Fruit fly (Drosophila melanogaster) whole organism, embryonic: Measurements from ENCODE around the gene CheB93b.

Experiments used
- Blimp-1 ChIP-seq: fragments of 200-800 bp; sonication (Bioruptor generic); optimal IDR thresholded peaks from 3 replicates; lab custom pipeline; 2018; ENCODE audit warnings: missing biosample characterization, missing genetic modification characterization, mild to moderate bottlenecking, moderate library complexity, missing genetic modification reagents
- C15 ChIP-seq: fragments of 200-800 bp; sonication (Bioruptor generic); IDR thresholded peaks from 3 replicates; pipeline ENCODE4 v1.3.6; 2022; ENCODE audit warnings: missing biosample characterization, missing genetic modification characterization
- CG10267 ChIP-seq: fragments of 200-800 bp; sonication (Bioruptor generic); optimal IDR thresholded peaks from 2 replicates; lab custom pipeline; 2018; ENCODE audit warnings: missing biosample characterization, mild to moderate bottlenecking, missing genetic modification characterization, moderate library complexity
- CG10431 ChIP-seq: fragments of 200-800 bp; sonication (Bioruptor generic); optimal IDR thresholded peaks from 3 replicates; lab custom pipeline; 2018; ENCODE audit warnings: missing biosample characterization, mild to moderate bottlenecking, missing genetic modification characterization
- CG10565 ChIP-seq: fragments of 200-800 bp; sonication (Bioruptor generic); optimal IDR thresholded peaks from 3 replicates; lab custom pipeline; 2016; ENCODE audit warnings: missing biosample characterization, mild to moderate bottlenecking, missing genetic modification characterization
- CG12769 ChIP-seq: fragments of 200-800 bp; sonication (Bioruptor generic); optimal IDR thresholded peaks from 2 replicates; lab custom pipeline; 2019; ENCODE audit warnings: missing biosample characterization, mild to moderate bottlenecking, missing genetic modification characterization, moderate library complexity
- CG16863 ChIP-seq: fragments of 200-800 bp; sonication (Bioruptor generic); optimal IDR thresholded peaks from 3 replicates; lab custom pipeline; 2016; ENCODE audit warnings: missing biosample characterization, missing genetic modification characterization
- CG17802 ChIP-seq: fragments of 200-800 bp; sonication (Bioruptor generic); optimal IDR thresholded peaks from 2 replicates; lab custom pipeline; 2018; ENCODE audit warnings: missing biosample characterization, mild to moderate bottlenecking, missing genetic modification characterization, moderate library complexity
- CG18476 ChIP-seq: fragments of 200-800 bp; sonication (Bioruptor generic); optimal IDR thresholded peaks from 2 replicates; lab custom pipeline; 2016; ENCODE audit warnings: missing biosample characterization, mild to moderate bottlenecking, missing genetic modification characterization
- CG2199 ChIP-seq: fragments of 200-800 bp; sonication (Bioruptor generic); IDR thresholded peaks from 3 replicates; pipeline ENCODE4 v1.3.6; 2022; ENCODE audit warnings: missing biosample characterization, missing genetic modification characterization
- CG2712 ChIP-seq: fragments of 200-800 bp; optimal IDR thresholded peaks from 3 replicates; lab custom pipeline; 2019; ENCODE audit warnings: missing biosample characterization, mild to moderate bottlenecking, missing genetic modification characterization, moderate library complexity
- CG32532 ChIP-seq: fragments of 200-800 bp; sonication (Bioruptor generic); IDR thresholded peaks from 2 replicates; pipeline ENCODE4 v1.3.6; 2022; ENCODE audit warnings: missing biosample characterization, missing genetic modification characterization
- CG3995 ChIP-seq: fragments of 200-800 bp; sonication (Bioruptor generic); optimal IDR thresholded peaks from 3 replicates; lab custom pipeline; 2016; ENCODE audit warnings: missing biosample characterization, missing genetic modification characterization
- CG4730 ChIP-seq: fragments of 200-800 bp; sonication (Bioruptor generic); IDR thresholded peaks from 2 replicates; pipeline ENCODE4 v1.3.6; 2022; ENCODE audit warnings: missing biosample characterization, missing genetic modification characterization
- CG6765 ChIP-seq: fragments of 200-800 bp; sonication (Bioruptor generic); optimal IDR thresholded peaks from 3 replicates; lab custom pipeline; 2017; ENCODE audit warnings: missing biosample characterization, mild to moderate bottlenecking, missing genetic modification characterization
- CG7271 ChIP-seq: fragments of 200-800 bp; sonication (Bioruptor generic); optimal IDR thresholded peaks from 2 replicates; lab custom pipeline; 2018; ENCODE audit warnings: missing biosample characterization, mild to moderate bottlenecking, missing genetic modification characterization, moderate library complexity
- CG7556 ChIP-seq: fragments of 200-800 bp; sonication (Bioruptor generic); optimal IDR thresholded peaks from 2 replicates; lab custom pipeline; 2017; ENCODE audit warnings: missing biosample characterization, mild to moderate bottlenecking, missing genetic modification characterization
- CG8281 ChIP-seq: fragments of 200-800 bp; sonication (Bioruptor generic); optimal IDR thresholded peaks from 2 replicates; lab custom pipeline; 2018; ENCODE audit warnings: missing biosample characterization, mild to moderate bottlenecking, missing genetic modification characterization, moderate library complexity
- CHES-1-like ChIP-seq: fragments of 200-800 bp; sonication (Bioruptor generic); optimal IDR thresholded peaks from 2 replicates; lab custom pipeline; 2016; ENCODE audit warnings: missing biosample characterization, missing genetic modification characterization
- CoRest ChIP-seq: fragments of 200-800 bp; sonication (Bioruptor generic); optimal IDR thresholded peaks from 3 replicates; lab custom pipeline; 2018; ENCODE audit warnings: missing biosample characterization, mild to moderate bottlenecking, missing genetic modification characterization, moderate library complexity
- Doc2 ChIP-seq: fragments of 200-800 bp; sonication (Bioruptor generic); IDR thresholded peaks from 2 replicates; pipeline ENCODE4 v1.3.6; 2022; ENCODE audit warnings: missing biosample characterization, missing genetic modification characterization
- Gsc ChIP-seq: fragments of 200-800 bp; sonication (Bioruptor generic); IDR thresholded peaks from 2 replicates; pipeline ENCODE4 v1.3.6; 2022; ENCODE audit warnings: missing biosample characterization, missing genetic modification characterization
- H2.0 ChIP-seq: fragments of 200-800 bp; sonication (Bioruptor generic); IDR thresholded peaks from 2 replicates; pipeline ENCODE4 v1.3.6; 2022; ENCODE audit warnings: missing biosample characterization, missing genetic modification characterization
- HLH4C ChIP-seq: fragments of 200-800 bp; sonication (Bioruptor generic); IDR thresholded peaks from 3 replicates; pipeline ENCODE4 v1.3.6; 2022; ENCODE audit warnings: missing biosample characterization, missing genetic modification characterization; ENCODE audit not compliant: partially characterized antibody
- Lim3 ChIP-seq: fragments of 200-800 bp; sonication (Bioruptor generic); IDR thresholded peaks from 2 replicates; pipeline ENCODE4 v1.3.6; 2022; ENCODE audit warnings: missing biosample characterization, missing genetic modification characterization
- MTF-1 ChIP-seq: fragments of 200-800 bp; sonication (Bioruptor generic); optimal IDR thresholded peaks from 2 replicates; lab custom pipeline; 2018; ENCODE audit warnings: missing biosample characterization, mild to moderate bottlenecking, missing genetic modification characterization, borderline replicate concordance
- Meics ChIP-seq: fragments of 200-800 bp; sonication (Bioruptor generic); optimal IDR thresholded peaks from 2 replicates; lab custom pipeline; 2017; ENCODE audit warnings: missing biosample characterization, mild to moderate bottlenecking, missing genetic modification characterization
- Myb ChIP-seq: fragments of 200-800 bp; sonication (Bioruptor generic); optimal IDR thresholded peaks from 2 replicates; lab custom pipeline; 2016; ENCODE audit warnings: missing biosample characterization, missing genetic modification characterization
- Oli ChIP-seq: fragments of 200-800 bp; sonication (Bioruptor generic); optimal IDR thresholded peaks from 2 replicates; lab custom pipeline; 2018; ENCODE audit warnings: missing biosample characterization, mild to moderate bottlenecking, missing genetic modification characterization, moderate library complexity
- Rfx ChIP-seq: fragments of 200-800 bp; sonication (Bioruptor generic); IDR thresholded peaks from 2 replicates; pipeline ENCODE4 v1.3.6; 2022; ENCODE audit warnings: missing biosample characterization, missing genetic modification characterization
- da ChIP-seq: fragments of 200-800 bp; sonication (Bioruptor generic); optimal IDR thresholded peaks from 2 replicates; lab custom pipeline; 2016; ENCODE audit warnings: missing biosample characterization, missing genetic modification characterization
- dan ChIP-seq: fragments of 200-800 bp; sonication (Bioruptor generic); IDR thresholded peaks from 2 replicates; pipeline ENCODE4 v1.3.6; 2022; ENCODE audit warnings: missing biosample characterization, missing genetic modification characterization
- fu2 ChIP-seq: fragments of 200-800 bp; sonication (Bioruptor generic); optimal IDR thresholded peaks from 2 replicates; lab custom pipeline; 2016; ENCODE audit warnings: missing biosample characterization, missing genetic modification characterization
- gfzf ChIP-seq: fragments of 200-800 bp; sonication (Bioruptor generic); optimal IDR thresholded peaks from 2 replicates; lab custom pipeline; 2016; ENCODE audit warnings: missing biosample characterization, mild to moderate bottlenecking, missing genetic modification characterization, moderate library complexity
- grau ChIP-seq: fragments of 200-800 bp; optimal IDR thresholded peaks from 3 replicates; lab custom pipeline; 2019; ENCODE audit warnings: missing biosample characterization, mild to moderate bottlenecking, missing genetic modification characterization, moderate library complexity
- grn ChIP-seq: fragments of 200-800 bp; sonication (Bioruptor generic); optimal IDR thresholded peaks from 3 replicates; lab custom pipeline; 2017; ENCODE audit warnings: missing biosample characterization, missing genetic modification characterization
- gt ChIP-seq: fragments of 200-800 bp; sonication (Bioruptor generic); IDR thresholded peaks from 2 replicates; pipeline ENCODE4 v1.3.6; 2022; ENCODE audit warnings: missing biosample characterization, missing genetic modification characterization
- hb ChIP-seq: fragments of 200-800 bp; sonication (Bioruptor generic); IDR thresholded peaks from 3 replicates; pipeline ENCODE4 v1.3.6; 2022; ENCODE audit warnings: missing biosample characterization, missing genetic modification characterization; ENCODE audit not compliant: partially characterized antibody
- her ChIP-seq: fragments of 200-800 bp; sonication (Bioruptor generic); optimal IDR thresholded peaks from 2 replicates; lab custom pipeline; 2016; ENCODE audit warnings: missing biosample characterization, missing genetic modification characterization
- inv ChIP-seq: fragments of 200-800 bp; sonication (Bioruptor generic); IDR thresholded peaks from 2 replicates; pipeline ENCODE4 v1.3.6; 2022; ENCODE audit warnings: missing biosample characterization, missing genetic modification characterization; ENCODE audit not compliant: partially characterized antibody
- jigr1 ChIP-seq: fragments of 200-800 bp; sonication (Bioruptor generic); IDR thresholded peaks from 3 replicates; pipeline ENCODE4 v1.3.6; 2022; ENCODE audit warnings: missing biosample characterization, missing genetic modification characterization
- luna ChIP-seq: fragments of 200-800 bp; sonication (Bioruptor generic); optimal IDR thresholded peaks from 2 replicates; lab custom pipeline; 2016; ENCODE audit warnings: missing biosample characterization, missing genetic modification characterization
- nerfin-1 ChIP-seq: fragments of 200-800 bp; sonication (Bioruptor generic); optimal IDR thresholded peaks from 3 replicates; lab custom pipeline; 2019; ENCODE audit warnings: missing biosample characterization, mild to moderate bottlenecking, missing genetic modification characterization, moderate library complexity
- pnt ChIP-seq: fragments of 200-800 bp; sonication (Bioruptor generic); optimal IDR thresholded peaks from 3 replicates; lab custom pipeline; 2016; ENCODE audit warnings: missing biosample characterization, missing genetic modification characterization
- repo ChIP-seq: fragments of 200-800 bp; sonication (Bioruptor generic); optimal IDR thresholded peaks from 2 replicates; lab custom pipeline; 2016; ENCODE audit warnings: missing biosample characterization, missing genetic modification characterization
- sc ChIP-seq, 3 experiments: fragments of >200 bp in 2 of 3; fragments of 200-800 bp in 1 of 3; sonication (Bioruptor generic) in 1 of 3; optimal IDR thresholded peaks; 2 replicates in 2 of 3; 3 replicates in 1 of 3; lab custom pipeline; 2017; ENCODE audit warnings: mild to moderate bottlenecking in 1 of 3, missing biosample characterization in 1 of 3, missing genetic modification characterization in 1 of 3, missing genetic modification reagents in 1 of 3
- schlank ChIP-seq: fragments of 200-800 bp; sonication (Bioruptor generic); optimal IDR thresholded peaks from 2 replicates; lab custom pipeline; 2018; ENCODE audit warnings: missing biosample characterization, mild to moderate bottlenecking, missing genetic modification characterization
- sens ChIP-seq: fragments of 200-800 bp; sonication (Bioruptor generic); peaks from one replicate; lab custom pipeline; 2016; ENCODE audit warnings: missing biosample characterization, missing genetic modification characterization
- sna ChIP-seq: fragments of 200-800 bp; sonication (Bioruptor generic); IDR thresholded peaks from 2 replicates; pipeline ENCODE4 v1.3.6; 2022; ENCODE audit warnings: missing biosample characterization, missing genetic modification characterization; ENCODE audit not compliant: partially characterized antibody
- ssp ChIP-seq: fragments of 200-800 bp; sonication (Bioruptor generic); IDR thresholded peaks from 2 replicates; pipeline ENCODE4 v1.3.6; 2022; ENCODE audit warnings: missing biosample characterization, missing genetic modification characterization
- zen ChIP-seq: fragments of 200-800 bp; sonication (Bioruptor generic); optimal IDR thresholded peaks from 3 replicates; lab custom pipeline; 2018; ENCODE audit warnings: missing biosample characterization, mild to moderate bottlenecking, missing genetic modification characterization, moderate library complexity

Gene CheB93b

dm6 chr3R:21419932-21420331 lies 11.0 kb downstream of the CheB93b start (continued):
- no peak for TF ChIP-seq MTF-1 (GFP tag; lab: Kevin White, UChicago)
- TF ChIP-seq schlank (tag; lab: Kevin White, UChicago): no peak
- TF ChIP-seq CHES-1-like (GFP tag; lab: Kevin White, UChicago): no peak
- no peak for TF ChIP-seq dan (GFP tag; lab: Robert Waterston, UW)
- TF ChIP-seq CG32532: peak; percentile 61; the same call in 1 of the 2 replicates
- no peak for TF ChIP-seq CG7271 (tag; lab: Kevin White, UChicago)
- peak; percentile 56 for TF ChIP-seq sens
- TF ChIP-seq CoRest (tag; lab: Kevin White, UChicago): peak; percentile 40
- TF ChIP-seq Blimp-1 (GFP tag; lab: Kevin White, UChicago): peak; percentile 48
- no peak for TF ChIP-seq CG17802 (tag; lab: Kevin White, UChicago)
- no peak for TF ChIP-seq grn (GFP tag; lab: Kevin White, UChicago)
- TF ChIP-seq CG10431 (GFP tag; lab: Kevin White, UChicago): no peak
- no peak for TF ChIP-seq CG3995 (GFP tag; lab: Kevin White, UChicago)
- no peak for TF ChIP-seq luna (GFP tag; lab: Kevin White, UChicago)
- 0 out of 2 replicates have a peak, but pooled peaks have one; percentile 11 for TF ChIP-seq ssp (GFP tag; lab: Robert Waterston, UW)
- no peak for TF ChIP-seq Gsc
- TF ChIP-seq sc (optimal IDR thresholded peaks at IDR 0.05; lab: Kevin White, UChicago): no peak
- no peak for TF ChIP-seq sc (GFP tag; optimal IDR thresholded peaks at IDR 0.05; lab: Kevin White, UChicago)
- TF ChIP-seq CG16863: no peak
- TF ChIP-seq CG7556 (GFP tag; lab: Kevin White, UChicago): peak; percentile 33
- TF ChIP-seq Oli (tag; lab: Kevin White, UChicago): peak; percentile 51
- TF ChIP-seq Rfx (GFP tag; lab: Robert Waterston, UW): peak; percentile 72
- no peak for TF ChIP-seq HLH4C
- no peak for TF ChIP-seq CG6765 (GFP tag; lab: Kevin White, UChicago)
- TF ChIP-seq Lim3: no peak
- TF ChIP-seq CG8281 (tag; lab: Kevin White, UChicago): no peak
- TF ChIP-seq her (GFP tag; lab: Kevin White, UChicago): no peak
- peak; percentile 34 for TF ChIP-seq nerfin-1 (tag; lab: Kevin White, UChicago)
- no peak for TF ChIP-seq fu2
- TF ChIP-seq jigr1 (GFP tag; lab: Robert Waterston, UW): no peak
- no peak for TF ChIP-seq gt
- peak; percentile 84 for TF ChIP-seq CG2712 (tag; lab: Kevin White, UChicago)
- peak; percentile 38 for TF ChIP-seq CG18476 (GFP tag; lab: Kevin White, UChicago)
- TF ChIP-seq grau (tag; lab: Kevin White, UChicago): peak; percentile 52
- TF ChIP-seq CG10267 (tag; lab: Kevin White, UChicago): peak; percentile 71
- TF ChIP-seq C15 (GFP tag; lab: Robert Waterston, UW): 0 out of 3 replicates have a peak, but pooled peaks have one; percentile 55
- TF ChIP-seq Myb (GFP tag; lab: Kevin White, UChicago): no peak
- TF ChIP-seq repo: no peak
- TF ChIP-seq CG2199 (GFP tag; lab: Robert Waterston, UW): no peak
- no peak for TF ChIP-seq gfzf
- no peak for TF ChIP-seq inv (GFP tag; lab: Robert Waterston, UW)
- TF ChIP-seq hb (GFP tag; lab: Robert Waterston, UW): no peak
- TF ChIP-seq CG4730 (GFP tag; lab: Robert Waterston, UW): no peak
- peak; percentile 58 for TF ChIP-seq zen (tag; lab: Kevin White, UChicago)
- TF ChIP-seq Meics (GFP tag; lab: Kevin White, UChicago): peak; percentile 56
- no peak for TF ChIP-seq H2.0 (GFP tag; lab: Robert Waterston, UW)
- TF ChIP-seq da: no peak
- no peak for TF ChIP-seq Doc2
- no peak for TF ChIP-seq sna
- TF ChIP-seq CG12769: no peak
- TF ChIP-seq pnt (GFP tag; lab: Kevin White, UChicago): no peak
- TF ChIP-seq CG10565 (GFP tag; lab: Kevin White, UChicago): no peak
